Worm (Caenorhabditis elegans) whole organism, L2 larva: ENCODE measurements around the gene alh-5.

Experiments used
- lsy-2 ChIP-seq, 2 experiments: fragments of 150-350 bp in 1 of 2; sonication (generic microtip) in 1 of 2; optimal IDR thresholded peaks; 2 replicates each; lab custom pipeline; 2014 to 2017; ENCODE audit warnings: missing biosample characterization in 2 of 2, missing genetic modification characterization in 2 of 2
- nhr-12 ChIP-seq: fragments of 150-350 bp; optimal IDR thresholded peaks from 2 replicates; lab custom pipeline; 2014; ENCODE audit warnings: missing biosample characterization, missing genetic modification characterization
- zag-1 ChIP-seq: fragments of 150-350 bp; optimal IDR thresholded peaks from 2 replicates; lab custom pipeline; 2014; ENCODE audit warnings: missing biosample characterization, missing genetic modification characterization

- TF ChIP-seq lsy-2 (tag; optimal IDR thresholded peaks at IDR 0.05; lab: Kevin White, UChicago) (no peak), nhr-12 (no peak), zag-1 (no peak)
Observed at ce11 chrV:1961453-1961852, 37.9 kb downstream of the alh-5 start, which contains the start of gene Y40B10B.1.
